Fruit fly (Drosophila melanogaster) whole organism, embryonic: ENCODE data around the gene RpS14a.
A peak's percentile ranks its signal among the peaks of the same experiment; 100 is the strongest.

Source experiments
- Atf-2 ChIP-seq: fragments of 200-800 bp; sonication (Bioruptor generic); optimal IDR thresholded peaks from 2 replicates; lab custom pipeline; 2016; ENCODE audit warnings: missing biosample characterization, missing genetic modification characterization
- CG11456 ChIP-seq: fragments of 200-800 bp; sonication (Bioruptor generic); IDR thresholded peaks from 3 replicates; pipeline ENCODE4 v1.3.6; 2022; ENCODE audit warnings: missing biosample characterization, missing genetic modification characterization
- CG12744 ChIP-seq: fragments of 200-800 bp; sonication (Bioruptor generic); optimal IDR thresholded peaks from 2 replicates; lab custom pipeline; 2016; ENCODE audit warnings: missing biosample characterization, missing genetic modification characterization
- CG12942 ChIP-seq: fragments of 200-800 bp; sonication (Bioruptor generic); optimal IDR thresholded peaks from 3 replicates; lab custom pipeline; 2016; ENCODE audit warnings: missing biosample characterization, missing genetic modification characterization
- CG13775 ChIP-seq: fragments of 200-800 bp; sonication (Bioruptor generic); optimal IDR thresholded peaks from 3 replicates; lab custom pipeline; 2017; ENCODE audit warnings: missing biosample characterization, mild to moderate bottlenecking, missing genetic modification characterization
- CG14014 ChIP-seq: fragments of 200-800 bp; sonication (Bioruptor generic); IDR thresholded peaks from 2 replicates; pipeline ENCODE4 v1.3.6; 2022; ENCODE audit warnings: missing biosample characterization, missing genetic modification characterization
- CG14860 ChIP-seq: fragments of 200-800 bp; sonication (Bioruptor generic); IDR thresholded peaks from 3 replicates; pipeline ENCODE4 v1.3.6; 2022; ENCODE audit warnings: missing biosample characterization, missing genetic modification characterization; ENCODE audit not compliant: partially characterized antibody
- CG15696 ChIP-seq: fragments of 200-800 bp; sonication (Bioruptor generic); optimal IDR thresholded peaks from 2 replicates; lab custom pipeline; 2019; ENCODE audit warnings: missing biosample characterization, mild to moderate bottlenecking, missing genetic modification characterization, moderate library complexity
- CG16815 ChIP-seq: fragments of 200-800 bp; sonication (Bioruptor generic); optimal IDR thresholded peaks from 3 replicates; lab custom pipeline; 2017; ENCODE audit warnings: missing biosample characterization, mild to moderate bottlenecking, missing genetic modification characterization
- CG16863 ChIP-seq: fragments of 200-800 bp; sonication (Bioruptor generic); optimal IDR thresholded peaks from 3 replicates; lab custom pipeline; 2016; ENCODE audit warnings: missing biosample characterization, missing genetic modification characterization
- CG1792 ChIP-seq: fragments of 200-800 bp; sonication (Bioruptor generic); optimal IDR thresholded peaks from 2 replicates; lab custom pipeline; 2016; ENCODE audit warnings: missing biosample characterization, missing genetic modification characterization
- CG2120 ChIP-seq: fragments of 200-800 bp; sonication (Bioruptor generic); optimal IDR thresholded peaks from 3 replicates; lab custom pipeline; 2016; ENCODE audit warnings: missing biosample characterization, missing genetic modification characterization
- CG2875 ChIP-seq: fragments of 200-800 bp; sonication (Bioruptor generic); optimal IDR thresholded peaks from 2 replicates; lab custom pipeline; 2017; ENCODE audit warnings: missing biosample characterization, mild to moderate bottlenecking, missing genetic modification characterization, missing genetic modification reagents
- CG30431 ChIP-seq: fragments of 200-800 bp; sonication (Bioruptor generic); optimal IDR thresholded peaks from 2 replicates; lab custom pipeline; 2017; ENCODE audit warnings: missing biosample characterization, missing genetic modification characterization
- CG3163 ChIP-seq: fragments of 200-800 bp; sonication (Bioruptor generic); optimal IDR thresholded peaks from 3 replicates; lab custom pipeline; 2016; ENCODE audit warnings: missing biosample characterization, missing genetic modification characterization
- CG32532 ChIP-seq: fragments of 200-800 bp; sonication (Bioruptor generic); IDR thresholded peaks from 2 replicates; pipeline ENCODE4 v1.3.6; 2022; ENCODE audit warnings: missing biosample characterization, missing genetic modification characterization
- CG3281 ChIP-seq: fragments of 200-800 bp; sonication (Bioruptor generic); optimal IDR thresholded peaks from 3 replicates; lab custom pipeline; 2017; ENCODE audit warnings: missing biosample characterization, mild to moderate bottlenecking, missing genetic modification characterization
- CG3838 ChIP-seq: fragments of 200-800 bp; sonication (Bioruptor generic); optimal IDR thresholded peaks from 3 replicates; lab custom pipeline; 2016; ENCODE audit warnings: missing biosample characterization, missing genetic modification characterization
- CG4820 ChIP-seq: fragments of 200-800 bp; sonication (Bioruptor generic); optimal IDR thresholded peaks from 3 replicates; lab custom pipeline; 2016; ENCODE audit warnings: missing biosample characterization, missing genetic modification characterization
- CG6272 ChIP-seq: fragments of 200-800 bp; sonication (Bioruptor generic); IDR thresholded peaks from 2 replicates; pipeline ENCODE4 v1.3.6; 2022; ENCODE audit warnings: missing biosample characterization, missing genetic modification characterization
- CG6813 ChIP-seq: fragments of 200-800 bp; sonication (Bioruptor generic); optimal IDR thresholded peaks from 2 replicates; lab custom pipeline; 2017; ENCODE audit warnings: missing biosample characterization, missing genetic modification characterization, mild to moderate bottlenecking, moderate library complexity, missing genetic modification reagents
- CG8388 ChIP-seq: fragments of 200-800 bp; sonication (Bioruptor generic); optimal IDR thresholded peaks from 2 replicates; lab custom pipeline; 2019; ENCODE audit warnings: missing biosample characterization, mild to moderate bottlenecking, missing genetic modification characterization, moderate library complexity
- Camta ChIP-seq: fragments of 200-800 bp; sonication (Bioruptor generic); optimal IDR thresholded peaks from 2 replicates; lab custom pipeline; 2016; ENCODE audit warnings: missing biosample characterization, missing genetic modification characterization
- Elba2 ChIP-seq: fragments of 200-800 bp; sonication (Bioruptor generic); optimal IDR thresholded peaks from 3 replicates; lab custom pipeline; 2016; ENCODE audit warnings: missing biosample characterization, missing genetic modification characterization
- Fer2 ChIP-seq: fragments of 200-800 bp; sonication (Bioruptor generic); optimal IDR thresholded peaks from 2 replicates; lab custom pipeline; 2018; ENCODE audit warnings: missing biosample characterization, mild to moderate bottlenecking, missing genetic modification characterization, moderate library complexity
- Gug ChIP-seq: fragments of 200-800 bp; sonication (Bioruptor generic); IDR thresholded peaks from 4 replicates; pipeline ENCODE4 v1.3.6; 2022; ENCODE audit warnings: missing biosample characterization, missing genetic modification characterization
- HmgZ ChIP-seq: fragments of 200-800 bp; sonication (Bioruptor generic); optimal IDR thresholded peaks from 2 replicates; lab custom pipeline; 2018; ENCODE audit warnings: missing biosample characterization, mild to moderate bottlenecking, missing genetic modification characterization
- Hsf ChIP-seq: fragments of 200-800 bp; sonication (Bioruptor generic); optimal IDR thresholded peaks from 3 replicates; lab custom pipeline; 2016; ENCODE audit warnings: missing biosample characterization, missing genetic modification characterization
- Lpt ChIP-seq: fragments of >200 bp; optimal IDR thresholded peaks from 2 replicates; lab custom pipeline; 2018; ENCODE audit warnings: missing biosample characterization, missing genetic modification characterization
- MTF-1 ChIP-seq: fragments of 200-800 bp; sonication (Bioruptor generic); optimal IDR thresholded peaks from 2 replicates; lab custom pipeline; 2018; ENCODE audit warnings: missing biosample characterization, mild to moderate bottlenecking, missing genetic modification characterization, borderline replicate concordance
- Mad ChIP-seq: fragments of 200-800 bp; sonication (Bioruptor generic); optimal IDR thresholded peaks from 2 replicates; lab custom pipeline; 2016; ENCODE audit warnings: missing biosample characterization, missing genetic modification characterization
- Myb ChIP-seq: fragments of 200-800 bp; sonication (Bioruptor generic); optimal IDR thresholded peaks from 2 replicates; lab custom pipeline; 2016; ENCODE audit warnings: missing biosample characterization, missing genetic modification characterization
- NFAT ChIP-seq: fragments of 200-800 bp; sonication (Bioruptor generic); IDR thresholded peaks from 2 replicates; pipeline ENCODE4 v1.3.6; 2022; ENCODE audit warnings: missing biosample characterization, missing genetic modification characterization
- Opbp ChIP-seq: fragments of 200-800 bp; sonication (Bioruptor generic); IDR thresholded peaks from 3 replicates; pipeline ENCODE4 v1.3.6; 2022; ENCODE audit warnings: missing biosample characterization, missing genetic modification characterization; ENCODE audit not compliant: partially characterized antibody
- Rx ChIP-seq: fragments of 200-800 bp; sonication (Bioruptor generic); IDR thresholded peaks from 2 replicates; pipeline ENCODE4 v1.3.6; 2022; ENCODE audit warnings: missing biosample characterization, missing genetic modification characterization
- Usf ChIP-seq: fragments of 200-800 bp; sonication (Bioruptor generic); optimal IDR thresholded peaks from 2 replicates; lab custom pipeline; 2017; ENCODE audit warnings: missing genotype, missing biosample characterization, missing genetic modification characterization
- ara ChIP-seq: fragments of 200-800 bp; sonication (Bioruptor generic); IDR thresholded peaks from 2 replicates; pipeline ENCODE4 v1.3.6; 2022; ENCODE audit warnings: missing biosample characterization, missing genetic modification characterization
- bowl ChIP-seq: fragments of 200-800 bp; sonication (Bioruptor generic); IDR thresholded peaks from 2 replicates; pipeline ENCODE4 v1.3.6; 2022; ENCODE audit warnings: missing biosample characterization, missing genetic modification characterization
- br ChIP-seq: fragments of >200 bp; optimal IDR thresholded peaks from 2 replicates; lab custom pipeline; 2017
- cas ChIP-seq: fragments of 200-800 bp; sonication (Bioruptor generic); IDR thresholded peaks from 2 replicates; pipeline ENCODE4 v1.3.6; 2022; ENCODE audit warnings: missing biosample characterization, missing genetic modification characterization
- corto ChIP-seq: fragments of 200-800 bp; sonication (Bioruptor generic); optimal IDR thresholded peaks from 2 replicates; lab custom pipeline; 2016; ENCODE audit warnings: missing biosample characterization, mild to moderate bottlenecking, missing genetic modification characterization, moderate library complexity
- ems ChIP-seq: fragments of 200-800 bp; sonication (Bioruptor generic); optimal IDR thresholded peaks from 3 replicates; lab custom pipeline; 2016; ENCODE audit warnings: missing biosample characterization, missing genetic modification characterization
- kah ChIP-seq: fragments of 200-800 bp; sonication (Bioruptor generic); optimal IDR thresholded peaks from 2 replicates; lab custom pipeline; 2018; ENCODE audit warnings: missing biosample characterization, mild to moderate bottlenecking, missing genetic modification characterization
- nerfin-1 ChIP-seq: fragments of 200-800 bp; sonication (Bioruptor generic); optimal IDR thresholded peaks from 3 replicates; lab custom pipeline; 2019; ENCODE audit warnings: missing biosample characterization, mild to moderate bottlenecking, missing genetic modification characterization, moderate library complexity
- nom ChIP-seq: fragments of 200-800 bp; sonication (Bioruptor generic); optimal IDR thresholded peaks from 2 replicates; lab custom pipeline; 2017; ENCODE audit warnings: missing biosample characterization, missing genetic modification characterization, mild to moderate bottlenecking, moderate library complexity, missing genetic modification reagents
- odd ChIP-seq: fragments of 200-800 bp; sonication (Bioruptor generic); optimal IDR thresholded peaks from 2 replicates; lab custom pipeline; 2017; ENCODE audit warnings: missing biosample characterization, mild to moderate bottlenecking, missing genetic modification characterization
- onecut ChIP-seq: fragments of 200-800 bp; sonication (Bioruptor generic); IDR thresholded peaks from 2 replicates; pipeline ENCODE4 v1.3.6; 2022; ENCODE audit warnings: missing biosample characterization, missing genetic modification characterization
- repo ChIP-seq: fragments of 200-800 bp; sonication (Bioruptor generic); optimal IDR thresholded peaks from 2 replicates; lab custom pipeline; 2016; ENCODE audit warnings: missing biosample characterization, missing genetic modification characterization
- ro ChIP-seq: fragments of 200-800 bp; sonication (Bioruptor generic); IDR thresholded peaks from 2 replicates; pipeline ENCODE4 v1.3.6; 2022; ENCODE audit warnings: missing biosample characterization, missing genetic modification characterization
- sima ChIP-seq: fragments of 200-800 bp; sonication (Bioruptor generic); optimal IDR thresholded peaks from 2 replicates; lab custom pipeline; 2016; ENCODE audit warnings: missing biosample characterization, missing genetic modification characterization
- sr ChIP-seq: fragments of 200-800 bp; sonication (Bioruptor generic); IDR thresholded peaks from 3 replicates; pipeline ENCODE4 v1.3.6; 2022; ENCODE audit warnings: missing biosample characterization, missing genetic modification characterization
- ttk ChIP-seq: fragments of 200-800 bp; sonication (Bioruptor generic); IDR thresholded peaks from 2 replicates; pipeline ENCODE4 v2.1.2; 2022; ENCODE audit warnings: missing biosample characterization, missing genetic modification characterization
- tup ChIP-seq: fragments of 200-800 bp; sonication (Bioruptor generic); optimal IDR thresholded peaks from 2 replicates; lab custom pipeline; 2016; ENCODE audit warnings: missing biosample characterization, mild to moderate bottlenecking, missing genetic modification characterization, moderate library complexity
- usp ChIP-seq: fragments of >200 bp; optimal IDR thresholded peaks from 2 replicates; lab custom pipeline; 2017; ENCODE audit warnings: missing biosample characterization, missing genetic modification characterization

The RpS14a gene

DNA sequence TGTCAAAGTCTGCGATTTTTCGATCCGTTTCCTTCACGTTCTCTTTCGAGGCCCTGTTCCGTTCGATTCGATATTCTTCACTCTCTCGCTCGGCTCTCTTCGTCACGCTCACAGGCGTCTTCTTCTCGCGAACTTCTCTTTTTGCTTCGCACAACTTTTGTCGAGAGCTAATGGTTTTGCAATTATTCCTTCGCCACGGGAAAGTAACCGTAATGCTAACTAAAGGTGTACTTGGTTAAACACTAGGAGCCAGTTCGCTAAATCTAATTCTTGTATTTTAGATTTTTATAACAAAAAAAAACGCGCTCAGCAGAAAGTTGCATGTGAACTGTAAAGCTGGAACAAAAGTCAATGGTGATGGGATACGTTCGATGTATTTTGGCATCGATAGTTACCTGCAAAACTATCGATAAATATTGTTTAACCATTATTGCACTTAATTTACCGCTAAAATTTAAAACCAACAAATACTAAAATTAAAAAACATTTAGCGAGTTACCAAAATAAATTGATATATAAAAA lies 2.5 kb upstream of the RpS14a start, which contains the start of gene mahe (continued):
- TF ChIP-seq CG13775 (GFP tag; lab: Kevin White, UChicago) (no peak), CG15696 (tag; lab: Kevin White, UChicago) (no peak), cas (GFP tag; lab: Robert Waterston, UW) (no peak), kah (GFP tag; lab: Kevin White, UChicago) (no peak), CG8388 (GFP tag; lab: Kevin White, UChicago) (no peak), CG16815 (GFP tag; lab: Kevin White, UChicago) (no peak), Mad (GFP tag; lab: Kevin White, UChicago) (no peak), HmgZ (tag; lab: Kevin White, UChicago) (no peak), Atf-2 (no peak), CG16863 (GFP tag; lab: Kevin White, UChicago) (no peak), ttk (GFP tag; lab: Robert Waterston, UW) (no peak), Gug (GFP tag; lab: Robert Waterston, UW) (no peak), nerfin-1 (tag; lab: Kevin White, UChicago) (no peak), CG32532 (GFP tag; lab: Robert Waterston, UW) (no peak; the same call in 1 of the 2 replicates), Hsf (GFP tag; lab: Kevin White, UChicago) (no peak), NFAT (GFP tag; lab: Robert Waterston, UW) (no peak), CG2875 (GFP tag; lab: Kevin White, UChicago) (no peak), repo (GFP tag; lab: Kevin White, UChicago) (no peak), CG6272 (GFP tag; lab: Robert Waterston, UW) (no peak), CG30431 (GFP tag; lab: Kevin White, UChicago) (no peak), ro (GFP tag; lab: Robert Waterston, UW) (no peak), sima (GFP tag; lab: Kevin White, UChicago) (no peak), tup (GFP tag; lab: Kevin White, UChicago) (no peak), Camta (GFP tag; lab: Kevin White, UChicago) (no peak), CG4820 (GFP tag; lab: Kevin White, UChicago) (no peak), CG6813 (GFP tag; lab: Kevin White, UChicago) (no peak), CG3838 (GFP tag; lab: Kevin White, UChicago) (no peak), Elba2 (no peak), CG14860 (peak; percentile 72), CG11456 (GFP tag; lab: Robert Waterston, UW) (no peak), usp (no peak), CG14014 (no peak), odd (GFP tag; lab: Kevin White, UChicago) (no peak), CG12942 (GFP tag; lab: Kevin White, UChicago) (no peak), MTF-1 (no peak), corto (GFP tag; lab: Kevin White, UChicago) (no peak), Fer2 (tag; lab: Kevin White, UChicago) (no peak)

DNA sequence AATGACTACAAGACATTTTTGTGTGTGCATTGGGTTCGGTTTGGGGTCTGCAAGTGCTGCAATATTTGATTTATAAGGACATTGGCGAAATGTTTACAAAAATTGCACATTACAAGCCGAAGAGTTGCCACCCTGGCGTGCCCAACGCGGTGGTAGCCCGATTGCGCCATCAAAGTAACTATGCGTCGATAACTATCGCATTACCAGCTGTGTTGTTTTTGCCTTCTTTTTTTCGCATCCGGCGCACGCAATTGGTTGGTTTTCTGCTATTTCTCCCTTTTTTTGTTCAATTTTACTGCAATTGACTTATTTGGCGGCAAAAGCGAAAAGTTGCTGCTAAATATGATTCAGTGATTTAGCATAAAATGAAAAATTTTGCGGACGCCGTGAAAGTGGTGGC lies 1.1 kb downstream of the RpS14a start, which contains the start of gene RpS14b:
RpS14b (plus strand) TSS at position 220 of the 400 bp plus-strand sequence.
- TF ChIP-seq onecut, result peak; percentile 69
- no peak for TF ChIP-seq br (lab: Kevin White, UChicago)
- TF ChIP-seq bowl (GFP tag; lab: Robert Waterston, UW), result no peak
- TF ChIP-seq Rx (GFP tag; lab: Robert Waterston, UW), result peak; percentile 67
- peak; percentile 9 for TF ChIP-seq CG3163 (GFP tag; lab: Kevin White, UChicago)
- TF ChIP-seq ems, result peak; percentile 41
- TF ChIP-seq CG12744 (GFP tag; lab: Kevin White, UChicago), result no peak
- TF ChIP-seq ara, result peak; percentile 56
- TF ChIP-seq sr (GFP tag; lab: Robert Waterston, UW), result peak; percentile 67
- TF ChIP-seq CG2120, result peak; percentile 66
- TF ChIP-seq Opbp, result peak; percentile 78
- TF ChIP-seq Usf (GFP tag; lab: Kevin White, UChicago), result no peak
- TF ChIP-seq Lpt (GFP tag; lab: Kevin White, UChicago), result no peak
- TF ChIP-seq CG1792 (GFP tag; lab: Kevin White, UChicago), result peak; percentile 50
- TF ChIP-seq Myb (GFP tag; lab: Kevin White, UChicago), result peak; percentile 48
- TF ChIP-seq CG3281, result peak; percentile 68
- TF ChIP-seq nom (GFP tag; lab: Kevin White, UChicago), result peak; percentile 73
